Fruit fly (Drosophila melanogaster) whole organism, embryonic: ENCODE measurements around the gene hd.

Source experiments
- ATbp ChIP-seq: fragments of 200-800 bp; sonication (Bioruptor generic); optimal IDR thresholded peaks from 2 replicates; lab custom pipeline; 2017; ENCODE audit warnings: missing biosample characterization, mild to moderate bottlenecking, missing genetic modification characterization, missing genetic modification reagents
- Antp ChIP-seq: fragments of 200-800 bp; sonication (Bioruptor generic); optimal IDR thresholded peaks from 3 replicates; lab custom pipeline; 2016; ENCODE audit warnings: missing biosample characterization, missing genetic modification characterization
- Awh ChIP-seq: fragments of 200-800 bp; sonication (Bioruptor generic); IDR thresholded peaks from 2 replicates; pipeline ENCODE4, ENCODE4 v1.3.6; 2022; ENCODE audit warnings: missing biosample characterization, missing genetic modification characterization
- CG10147 ChIP-seq: fragments of 200-800 bp; sonication (Bioruptor generic); optimal IDR thresholded peaks from 2 replicates; lab custom pipeline; 2019; ENCODE audit warnings: missing biosample characterization, mild to moderate bottlenecking, missing genetic modification characterization, moderate library complexity
- CG10431 ChIP-seq: fragments of 200-800 bp; sonication (Bioruptor generic); optimal IDR thresholded peaks from 3 replicates; lab custom pipeline; 2018; ENCODE audit warnings: missing biosample characterization, mild to moderate bottlenecking, missing genetic modification characterization
- CG10543 ChIP-seq: fragments of 200-800 bp; sonication (Bioruptor generic); optimal IDR thresholded peaks from 3 replicates; lab custom pipeline; 2017; ENCODE audit warnings: missing biosample characterization, mild to moderate bottlenecking, missing genetic modification characterization, moderate library complexity
- CG10979 ChIP-seq: fragments of 200-800 bp; sonication (Bioruptor generic); optimal IDR thresholded peaks from 2 replicates; lab custom pipeline; 2018; ENCODE audit warnings: missing biosample characterization, mild to moderate bottlenecking, missing genetic modification characterization, moderate library complexity
- CG11085 ChIP-seq: fragments of 200-800 bp; sonication (Bioruptor generic); IDR thresholded peaks from 2 replicates; pipeline ENCODE4 v1.3.6; 2022; ENCODE audit warnings: missing biosample characterization, missing genetic modification characterization
- CG12391 ChIP-seq: fragments of 200-800 bp; sonication (Bioruptor generic); optimal IDR thresholded peaks from 3 replicates; lab custom pipeline; 2018; ENCODE audit warnings: missing biosample characterization, mild to moderate bottlenecking, missing genetic modification characterization, moderate library complexity
- CG12744 ChIP-seq: fragments of 200-800 bp; sonication (Bioruptor generic); optimal IDR thresholded peaks from 2 replicates; lab custom pipeline; 2016; ENCODE audit warnings: missing biosample characterization, missing genetic modification characterization
- CG16815 ChIP-seq: fragments of 200-800 bp; sonication (Bioruptor generic); optimal IDR thresholded peaks from 3 replicates; lab custom pipeline; 2017; ENCODE audit warnings: missing biosample characterization, mild to moderate bottlenecking, missing genetic modification characterization
- CG17186 ChIP-seq: fragments of 200-800 bp; sonication (Bioruptor generic); optimal IDR thresholded peaks from 3 replicates; lab custom pipeline; 2017; ENCODE audit warnings: missing biosample characterization, missing genetic modification reagents, missing genetic modification characterization
- CG17359 ChIP-seq: fragments of 200-800 bp; sonication (Bioruptor generic); optimal IDR thresholded peaks from 3 replicates; lab custom pipeline; 2018; ENCODE audit warnings: missing biosample characterization, mild to moderate bottlenecking, missing genetic modification characterization, moderate library complexity
- CG17361 ChIP-seq: fragments of 200-800 bp; sonication (Bioruptor generic); IDR thresholded peaks from 3 replicates; pipeline ENCODE4 v1.3.6; 2022; ENCODE audit warnings: missing biosample characterization, missing genetic modification characterization
- CG2120 ChIP-seq: fragments of 200-800 bp; sonication (Bioruptor generic); optimal IDR thresholded peaks from 3 replicates; lab custom pipeline; 2016; ENCODE audit warnings: missing biosample characterization, missing genetic modification characterization
- CG2129 ChIP-seq: fragments of 200-800 bp; sonication (Bioruptor generic); IDR thresholded peaks from 2 replicates; pipeline ENCODE4 v1.3.6; 2022; ENCODE audit warnings: missing biosample characterization, missing genetic modification characterization; ENCODE audit not compliant: partially characterized antibody
- CG2712 ChIP-seq: fragments of 200-800 bp; optimal IDR thresholded peaks from 3 replicates; lab custom pipeline; 2019; ENCODE audit warnings: missing biosample characterization, mild to moderate bottlenecking, missing genetic modification characterization, moderate library complexity
- CG32532 ChIP-seq: fragments of 200-800 bp; sonication (Bioruptor generic); IDR thresholded peaks from 2 replicates; pipeline ENCODE4 v1.3.6; 2022; ENCODE audit warnings: missing biosample characterization, missing genetic modification characterization
- CG3281 ChIP-seq: fragments of 200-800 bp; sonication (Bioruptor generic); optimal IDR thresholded peaks from 3 replicates; lab custom pipeline; 2017; ENCODE audit warnings: missing biosample characterization, mild to moderate bottlenecking, missing genetic modification characterization
- CG3407 ChIP-seq: fragments of 200-800 bp; sonication (Bioruptor generic); optimal IDR thresholded peaks from 2 replicates; lab custom pipeline; 2018; ENCODE audit warnings: missing biosample characterization, mild to moderate bottlenecking, missing genetic modification characterization
- CG4328 ChIP-seq: fragments of 200-800 bp; sonication (Bioruptor generic); optimal IDR thresholded peaks from 3 replicates; lab custom pipeline; 2017; ENCODE audit warnings: missing biosample characterization, missing genetic modification reagents, missing genetic modification characterization
- CG9437 ChIP-seq: fragments of 200-800 bp; sonication (Bioruptor generic); optimal IDR thresholded peaks from 2 replicates; lab custom pipeline; 2018; ENCODE audit warnings: missing biosample characterization, mild to moderate bottlenecking, missing genetic modification characterization
- CG9797 ChIP-seq: fragments of 200-800 bp; sonication (Bioruptor generic); optimal IDR thresholded peaks from 3 replicates; lab custom pipeline; 2018; ENCODE audit warnings: missing biosample characterization, mild to moderate bottlenecking, missing genetic modification characterization
- Dip3 ChIP-seq: fragments of 200-800 bp; sonication (Bioruptor generic); optimal IDR thresholded peaks from 3 replicates; lab custom pipeline; 2016; ENCODE audit warnings: missing biosample characterization, missing genetic modification characterization
- Dp ChIP-seq: fragments of 200-800 bp; sonication (Bioruptor generic); optimal IDR thresholded peaks from 2 replicates; lab custom pipeline; 2018; ENCODE audit warnings: missing biosample characterization, mild to moderate bottlenecking, missing genetic modification characterization, moderate library complexity
- Hr3 ChIP-seq: fragments of 200-800 bp; sonication (Bioruptor generic); optimal IDR thresholded peaks from 3 replicates; lab custom pipeline; 2016; ENCODE audit warnings: missing biosample characterization, missing genetic modification characterization
- Hr39 ChIP-seq: fragments of >200 bp; optimal IDR thresholded peaks from 2 replicates; lab custom pipeline; 2017
- NC2α ChIP-seq: fragments of 200-800 bp; sonication (Bioruptor generic); optimal IDR thresholded peaks from 2 replicates; lab custom pipeline; 2016; ENCODE audit warnings: missing biosample characterization, missing genetic modification characterization
- NfI ChIP-seq: fragments of 200-800 bp; sonication (Bioruptor generic); optimal IDR thresholded peaks from 3 replicates; lab custom pipeline; 2018; ENCODE audit warnings: missing biosample characterization, mild to moderate bottlenecking, missing genetic modification characterization, moderate library complexity
- Sin3A ChIP-seq: fragments of >200 bp; optimal IDR thresholded peaks from 2 replicates; lab custom pipeline; 2018
- Sox100B ChIP-seq: fragments of 200-800 bp; sonication (Bioruptor generic); optimal IDR thresholded peaks from 3 replicates; lab custom pipeline; 2018; ENCODE audit warnings: missing biosample characterization, mild to moderate bottlenecking, missing genetic modification characterization
- Sox102F ChIP-seq: fragments of 200-800 bp; sonication (Bioruptor generic); optimal IDR thresholded peaks from 2 replicates; lab custom pipeline; 2018; ENCODE audit warnings: missing biosample characterization, mild to moderate bottlenecking, missing genetic modification characterization, moderate library complexity
- ash1 ChIP-seq: fragments of 200-800 bp; sonication (Bioruptor generic); optimal IDR thresholded peaks from 2 replicates; lab custom pipeline; 2018; ENCODE audit warnings: missing biosample characterization, mild to moderate bottlenecking, missing genetic modification characterization
- bab2 ChIP-seq: fragments of 200-800 bp; sonication (Bioruptor generic); optimal IDR thresholded peaks from 2 replicates; lab custom pipeline; 2016; ENCODE audit warnings: missing biosample characterization, missing genetic modification characterization
- bigmax ChIP-seq: fragments of 200-800 bp; sonication (Bioruptor generic); optimal IDR thresholded peaks from 2 replicates; lab custom pipeline; 2018; ENCODE audit warnings: missing biosample characterization, mild to moderate bottlenecking, missing genetic modification characterization
- chinmo ChIP-seq: fragments of 200-800 bp; sonication (Bioruptor generic); IDR thresholded peaks from 4 replicates; pipeline ENCODE4 v1.3.6; 2022; ENCODE audit warnings: missing biosample characterization, missing genetic modification characterization; ENCODE audit not compliant: partially characterized antibody
- croc ChIP-seq: fragments of 200-800 bp; sonication (Bioruptor generic); conservative IDR thresholded peaks from 3 replicates; pipeline ENCODE4 v1.3.6; 2022; ENCODE audit warnings: missing biosample characterization, missing genetic modification characterization
- crp ChIP-seq, 2 experiments: fragments of 200-800 bp; sonication (Bioruptor generic); optimal IDR thresholded peaks; 2 replicates in 1 of 2; 3 replicates in 1 of 2; lab custom pipeline; 2017; ENCODE audit warnings: missing biosample characterization in 2 of 2, missing genetic modification characterization in 2 of 2, mild to moderate bottlenecking in 1 of 2, moderate library complexity in 1 of 2
- dati ChIP-seq: fragments of 200-800 bp; sonication (Bioruptor generic); IDR thresholded peaks from 2 replicates; pipeline ENCODE4 v1.3.6; 2022; ENCODE audit warnings: missing biosample characterization, missing genetic modification characterization
- gfzf ChIP-seq: fragments of 200-800 bp; sonication (Bioruptor generic); optimal IDR thresholded peaks from 2 replicates; lab custom pipeline; 2016; ENCODE audit warnings: missing biosample characterization, mild to moderate bottlenecking, missing genetic modification characterization, moderate library complexity
- ind ChIP-seq: fragments of 200-800 bp; sonication (Bioruptor generic); optimal IDR thresholded peaks from 3 replicates; lab custom pipeline; 2016; ENCODE audit warnings: missing biosample characterization, missing genetic modification characterization
- jing ChIP-seq: fragments of 200-800 bp; sonication (Bioruptor generic); optimal IDR thresholded peaks from 2 replicates; lab custom pipeline; 2018; ENCODE audit warnings: missing biosample characterization, mild to moderate bottlenecking, missing genetic modification characterization
- maf-S ChIP-seq: fragments of 200-800 bp; sonication (Bioruptor generic); optimal IDR thresholded peaks from 2 replicates; lab custom pipeline; 2016; ENCODE audit warnings: missing biosample characterization, missing genetic modification characterization
- peb ChIP-seq: fragments of 200-800 bp; sonication (Bioruptor generic); IDR thresholded peaks from 2 replicates; pipeline ENCODE4 v1.3.6; 2022; ENCODE audit warnings: missing biosample characterization, missing genetic modification characterization
- run ChIP-seq: fragments of 200-800 bp; sonication (Bioruptor generic); optimal IDR thresholded peaks from 3 replicates; lab custom pipeline; 2018; ENCODE audit warnings: missing biosample characterization, mild to moderate bottlenecking, missing genetic modification characterization
- sima ChIP-seq: fragments of 200-800 bp; sonication (Bioruptor generic); optimal IDR thresholded peaks from 2 replicates; lab custom pipeline; 2016; ENCODE audit warnings: missing biosample characterization, missing genetic modification characterization
- slp2 ChIP-seq: fragments of 200-800 bp; sonication (Bioruptor generic); optimal IDR thresholded peaks from 2 replicates; lab custom pipeline; 2016; ENCODE audit warnings: missing biosample characterization, missing genetic modification characterization
- stwl ChIP-seq: fragments of 200-800 bp; sonication (Bioruptor generic); optimal IDR thresholded peaks from 3 replicates; lab custom pipeline; 2018; ENCODE audit warnings: missing biosample characterization, mild to moderate bottlenecking, missing genetic modification characterization, moderate library complexity
- tna ChIP-seq: fragments of 200-800 bp; sonication (Bioruptor generic); IDR thresholded peaks from 2 replicates; pipeline ENCODE4 v1.3.6; 2022; ENCODE audit warnings: missing biosample characterization, missing genetic modification characterization; ENCODE audit not compliant: partially characterized antibody
- unc-4 ChIP-seq: fragments of 200-800 bp; sonication (Bioruptor generic); IDR thresholded peaks from 2 replicates; pipeline ENCODE4 v1.3.6; 2022; ENCODE audit warnings: missing biosample characterization, missing genetic modification characterization; ENCODE audit not compliant: partially characterized antibody
- zen ChIP-seq: fragments of 200-800 bp; sonication (Bioruptor generic); optimal IDR thresholded peaks from 3 replicates; lab custom pipeline; 2018; ENCODE audit warnings: missing biosample characterization, mild to moderate bottlenecking, missing genetic modification characterization, moderate library complexity

hd gene

DNA sequence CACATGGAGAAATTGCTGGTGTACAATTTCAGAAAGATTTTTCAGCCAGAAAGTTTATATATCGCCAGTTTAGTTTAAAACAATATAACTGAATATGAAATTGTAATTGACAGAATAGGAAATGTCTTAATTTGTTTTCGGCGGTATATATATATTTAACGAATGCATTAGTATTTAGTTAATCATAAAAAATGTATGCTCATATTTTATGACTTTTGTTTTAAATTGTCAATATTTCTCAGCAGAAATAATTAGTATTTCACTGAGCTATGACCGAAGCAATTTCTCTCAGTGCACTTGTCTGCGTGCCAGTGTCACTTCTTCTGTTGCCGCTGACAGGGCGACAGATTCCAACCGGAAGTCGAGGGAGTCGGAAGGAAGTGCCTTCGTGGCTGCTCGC, 38.2 kb upstream of the hd start (continued):
- peak; percentile 20 for TF ChIP-seq Hr3 (GFP tag; lab: Kevin White, UChicago)
- TF ChIP-seq CG2712 (tag; lab: Kevin White, UChicago) = peak; percentile 58
- TF ChIP-seq crp (GFP tag; optimal IDR thresholded peaks at IDR 0.05; lab: Kevin White, UChicago) = no peak
- TF ChIP-seq jing = no peak
- TF ChIP-seq chinmo (GFP tag; lab: Robert Waterston, UW) = no peak
- peak; percentile 54 for TF ChIP-seq Sox102F
- TF ChIP-seq CG3407 (GFP tag; lab: Kevin White, UChicago) = no peak
- 0 out of 2 replicates have a peak, but pooled peaks have one; percentile 24 for TF ChIP-seq CG32532 (GFP tag; lab: Robert Waterston, UW)
- TF ChIP-seq CG17361 (GFP tag; lab: Robert Waterston, UW) = peak; percentile 69; the same call in 1 of the 3 replicates
- TF ChIP-seq Dp (GFP tag; lab: Kevin White, UChicago) = no peak
- TF ChIP-seq CG10979 (tag; lab: Kevin White, UChicago) = no peak
- no peak for TF ChIP-seq gfzf (GFP tag; lab: Kevin White, UChicago)
- no peak for TF ChIP-seq ATbp (GFP tag; lab: Kevin White, UChicago)
- no peak for TF ChIP-seq CG9797 (GFP tag; lab: Kevin White, UChicago)
- peak; percentile 61 for TF ChIP-seq CG3281 (GFP tag; lab: Kevin White, UChicago)
- TF ChIP-seq CG12391 (tag; lab: Kevin White, UChicago) = no peak
- TF ChIP-seq unc-4 (GFP tag; lab: Robert Waterston, UW) = no peak
- TF ChIP-seq CG10147 (GFP tag; lab: Kevin White, UChicago) = peak; percentile 37
- no peak for TF ChIP-seq sima (GFP tag; lab: Kevin White, UChicago)
- no peak for TF ChIP-seq stwl (tag; lab: Kevin White, UChicago)
- TF ChIP-seq Hr39 = no peak
- no peak for TF ChIP-seq CG2129 (GFP tag; lab: Robert Waterston, UW)
- TF ChIP-seq CG17186 (GFP tag; lab: Kevin White, UChicago) = no peak
- TF ChIP-seq bigmax (GFP tag; lab: Kevin White, UChicago) = no peak
- no peak for TF ChIP-seq bab2
- peak; percentile 26 for TF ChIP-seq CG9437
- no peak for TF ChIP-seq peb
- TF ChIP-seq tna = no peak
- TF ChIP-seq CG16815 (GFP tag; lab: Kevin White, UChicago) = peak; percentile 23
- TF ChIP-seq Sox100B = peak; percentile 62
- no peak for TF ChIP-seq Sin3A (lab: Kevin White, UChicago)
- no peak for TF ChIP-seq dati (GFP tag; lab: Robert Waterston, UW)
- no peak for TF ChIP-seq Awh (GFP tag; lab: Robert Waterston, UW)
- TF ChIP-seq CG2120 = peak; percentile 69
- TF ChIP-seq CG10431 = no peak
- no peak for TF ChIP-seq ash1 (GFP tag; lab: Kevin White, UChicago)
- no peak for TF ChIP-seq zen (tag; lab: Kevin White, UChicago)
- no peak for TF ChIP-seq NC2α (GFP tag; lab: Kevin White, UChicago)
- peak; percentile 42 for TF ChIP-seq CG17359
- peak; percentile 27 for TF ChIP-seq NfI (GFP tag; lab: Kevin White, UChicago)
- TF ChIP-seq maf-S (GFP tag; lab: Kevin White, UChicago) = no peak
- TF ChIP-seq CG4328 = peak; percentile 26
- no peak for TF ChIP-seq CG12744
- no peak for TF ChIP-seq run
- TF ChIP-seq Dip3 (GFP tag; lab: Kevin White, UChicago) = no peak
- TF ChIP-seq CG11085 = no peak
- TF ChIP-seq Antp (GFP tag; lab: Kevin White, UChicago) = no peak
- peak; percentile 16 for TF ChIP-seq CG10543 (GFP tag; lab: Kevin White, UChicago)
- peak; percentile 23 for TF ChIP-seq ind
- TF ChIP-seq slp2 (GFP tag; lab: Kevin White, UChicago) = no peak
- no peak for TF ChIP-seq croc
